Worm (Caenorhabditis elegans) whole organism, midembryonic: Measurements from ENCODE around the gene cest-24.

Experiments
- T22C8.4 ChIP-seq: fragments of 200-800 bp; sonication (Bioruptor generic); IDR thresholded peaks from 2 replicates; pipeline ENCODE4 v1.3.6; 2022; ENCODE audit warnings: missing genetic modification characterization, missing compliant biosample characterization
- cog-1 ChIP-seq: sonication (generic microtip); optimal IDR thresholded peaks from 2 replicates; lab custom pipeline; 2016; ENCODE audit warnings: missing genetic modification characterization, missing compliant biosample characterization
- flt-1 ChIP-seq: fragments of 200-800 bp; sonication (Bioruptor generic); IDR thresholded peaks from 2 replicates; pipeline ENCODE4 v1.3.6; 2022; ENCODE audit warnings: missing genetic modification characterization, missing compliant biosample characterization
- klf-2 ChIP-seq: fragments of 200-800 bp; sonication (Bioruptor generic); conservative IDR thresholded peaks from 2 replicates; pipeline ENCODE4 v1.3.6; 2022; ENCODE audit warnings: missing genetic modification reagents, missing genetic modification characterization, missing compliant biosample characterization
- med-1 ChIP-seq: sonication (generic microtip); optimal IDR thresholded peaks from 2 replicates; lab custom pipeline; 2017; ENCODE audit warnings: missing genetic modification characterization, mild to moderate bottlenecking, missing compliant biosample characterization, antibody characterized with exemption, missing genetic modification reagents; ENCODE audit not compliant: insufficient read depth
- ref-1 ChIP-seq: fragments of 200-800 bp; sonication (Bioruptor generic); conservative IDR thresholded peaks from 2 replicates; pipeline ENCODE4 v1.3.6; 2022; ENCODE audit warnings: missing genetic modification reagents, missing genetic modification characterization, missing compliant biosample characterization
- tab-1 ChIP-seq: fragments of 200-800 bp; sonication (Bioruptor generic); IDR thresholded peaks from 2 replicates; pipeline ENCODE4 v1.3.6; 2022; ENCODE audit warnings: missing genetic modification characterization, missing compliant biosample characterization
- ztf-23 ChIP-seq: fragments of 200-800 bp; sonication (Bioruptor generic); IDR thresholded peaks from 2 replicates; pipeline ENCODE4 v1.3.6; 2022; ENCODE audit warnings: missing genetic modification reagents, missing genetic modification characterization, missing compliant biosample characterization
- ztf-29 ChIP-seq: fragments of 200-800 bp; sonication (Bioruptor generic); IDR thresholded peaks from 2 replicates; pipeline ENCODE4 v1.3.6; 2022; ENCODE audit warnings: missing genetic modification reagents, missing genetic modification characterization, missing compliant biosample characterization

Gene cest-24

DNA sequence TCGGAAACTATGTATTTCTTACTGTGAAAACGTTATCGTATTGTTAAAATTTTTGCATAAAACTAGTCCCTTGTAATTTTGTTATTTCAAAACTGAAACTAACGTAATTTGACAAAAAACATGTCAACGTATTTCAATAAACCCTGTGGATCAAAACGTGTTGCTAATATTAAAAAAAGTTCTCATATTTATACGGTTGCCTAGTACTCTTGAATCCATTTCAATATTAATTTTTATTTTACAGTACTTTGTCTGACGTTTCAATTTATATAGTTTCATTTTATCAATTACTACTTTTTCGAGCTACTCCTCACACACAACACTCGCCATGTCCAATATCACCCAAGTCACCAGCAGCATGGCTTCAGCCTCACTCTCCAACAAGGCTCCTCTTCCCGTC, 13.3 kb upstream of the cest-24 start, which contains the start of gene sago-1:
Gene sago-1, plus strand, starts transcription at position 301 of the 400 bp plus-strand sequence.
- TF ChIP-seq ztf-23 (GFP tag; lab: Robert Waterston, UW): no peak
- TF ChIP-seq klf-2 (GFP tag; lab: Robert Waterston, UW): no peak
- TF ChIP-seq T22C8.4 (GFP tag; lab: Robert Waterston, UW): no peak
- TF ChIP-seq tab-1 (GFP tag; lab: Robert Waterston, UW): no peak
- TF ChIP-seq cog-1: no peak
- TF ChIP-seq ztf-29 (GFP tag; lab: Robert Waterston, UW): no peak
- TF ChIP-seq med-1: no peak
- TF ChIP-seq ref-1: no peak
- TF ChIP-seq flt-1 (GFP tag; lab: Robert Waterston, UW): no peak

DNA sequence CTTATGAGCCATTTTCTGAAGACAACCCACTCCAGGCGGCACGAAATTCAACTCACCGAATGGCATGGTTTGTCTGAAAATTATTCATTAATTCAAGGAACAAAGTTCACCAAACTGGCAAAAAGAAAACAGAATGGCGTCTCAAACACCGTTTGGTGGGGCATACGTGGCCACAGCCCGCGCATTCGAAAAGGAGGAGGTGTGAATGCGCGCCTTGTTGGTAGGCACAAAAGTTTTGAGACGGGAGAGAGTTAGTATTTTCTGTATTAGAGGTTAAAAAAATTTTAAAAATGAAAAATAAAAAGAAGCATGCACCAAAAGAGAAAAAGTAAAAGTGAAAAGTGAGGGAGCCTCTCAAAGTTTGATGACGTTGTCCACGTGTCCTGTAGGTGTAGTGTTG, 4.8 kb upstream of the cest-24 start:
- TF ChIP-seq cog-1 (no peak), tab-1 (GFP tag; lab: Robert Waterston, UW) (no peak), med-1 (no peak), T22C8.4 (GFP tag; lab: Robert Waterston, UW) (no peak), ztf-29 (GFP tag; lab: Robert Waterston, UW) (no peak), flt-1 (GFP tag; lab: Robert Waterston, UW) (no peak), klf-2 (GFP tag; lab: Robert Waterston, UW) (no peak), ztf-23 (GFP tag; lab: Robert Waterston, UW) (no peak), ref-1 (no peak)

DNA sequence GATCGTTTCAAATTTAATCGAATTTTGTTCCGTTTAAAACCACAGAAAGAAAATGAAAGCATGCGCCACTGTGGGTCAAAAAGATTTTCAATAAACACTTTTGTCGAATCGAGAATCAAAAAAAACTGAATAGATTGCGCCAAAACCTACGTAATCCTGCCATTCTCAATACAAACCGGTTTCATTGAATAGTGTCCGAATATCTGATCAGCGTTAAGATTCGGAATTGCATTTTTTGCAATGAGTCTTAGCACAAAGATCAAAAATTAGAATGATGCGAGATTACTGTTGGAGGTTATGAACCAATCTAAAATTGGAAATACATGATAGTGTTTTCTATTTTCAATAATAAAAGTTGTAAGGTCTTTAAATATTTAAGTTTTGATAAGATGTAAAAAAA, 1.2 kb downstream of the cest-24 start:
- TF ChIP-seq klf-2 (GFP tag; lab: Robert Waterston, UW) (no peak), med-1 (no peak), tab-1 (GFP tag; lab: Robert Waterston, UW) (no peak), ztf-23 (GFP tag; lab: Robert Waterston, UW) (no peak), ztf-29 (GFP tag; lab: Robert Waterston, UW) (no peak), cog-1 (no peak), T22C8.4 (GFP tag; lab: Robert Waterston, UW) (no peak), ref-1 (no peak), flt-1 (GFP tag; lab: Robert Waterston, UW) (no peak)

DNA sequence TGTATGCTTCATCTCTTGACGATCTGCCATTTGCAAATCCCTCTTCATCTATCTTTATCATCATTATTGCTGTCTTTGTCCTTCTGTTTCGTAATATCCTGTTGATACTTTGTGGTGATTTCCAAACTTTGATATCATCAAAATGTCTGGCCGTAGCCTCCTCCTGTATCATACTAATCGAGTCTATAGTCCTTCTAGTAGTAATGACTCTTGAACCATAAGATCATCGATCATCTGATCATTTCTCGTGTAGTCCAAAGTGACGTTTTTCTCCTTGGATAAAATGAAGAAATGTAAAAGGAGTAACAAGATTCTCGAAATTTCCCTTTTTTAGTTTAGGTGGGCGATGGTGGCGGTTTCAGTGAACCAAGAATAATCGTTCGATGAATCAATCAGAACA, 2.6 kb downstream of the cest-24 start:
- TF ChIP-seq ztf-29 (GFP tag; lab: Robert Waterston, UW) (no peak), med-1 (no peak), ref-1 (no peak), T22C8.4 (GFP tag; lab: Robert Waterston, UW) (no peak), ztf-23 (GFP tag; lab: Robert Waterston, UW) (no peak), flt-1 (GFP tag; lab: Robert Waterston, UW) (no peak), cog-1 (no peak), tab-1 (GFP tag; lab: Robert Waterston, UW) (no peak), klf-2 (GFP tag; lab: Robert Waterston, UW) (no peak)

DNA sequence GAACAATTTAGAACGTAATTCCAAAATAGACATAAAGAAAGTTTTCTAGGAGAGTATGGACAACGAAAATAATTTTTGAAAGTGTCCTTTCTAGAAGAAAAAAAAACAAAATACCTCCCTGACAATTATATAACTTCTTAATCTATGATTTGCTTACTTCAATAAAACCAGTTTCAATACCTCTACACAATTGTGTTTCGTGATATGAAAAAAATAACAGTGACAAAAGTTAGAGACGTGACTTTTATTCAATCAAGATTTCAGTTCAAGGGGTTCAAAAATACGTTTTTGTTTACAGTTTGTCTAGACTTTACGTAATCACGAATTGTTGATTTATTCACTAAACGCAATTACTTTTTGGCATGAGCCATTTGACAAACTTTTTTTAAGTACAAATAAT, 4.5 kb downstream of the cest-24 start:
- TF ChIP-seq med-1: no peak
- no peak for TF ChIP-seq ref-1
- no peak for TF ChIP-seq tab-1 (GFP tag; lab: Robert Waterston, UW)
- TF ChIP-seq klf-2 (GFP tag; lab: Robert Waterston, UW): no peak
- TF ChIP-seq T22C8.4 (GFP tag; lab: Robert Waterston, UW): no peak
- TF ChIP-seq cog-1: no peak
- no peak for TF ChIP-seq ztf-23 (GFP tag; lab: Robert Waterston, UW)
- TF ChIP-seq flt-1 (GFP tag; lab: Robert Waterston, UW): no peak
- TF ChIP-seq ztf-29 (GFP tag; lab: Robert Waterston, UW): no peak

DNA sequence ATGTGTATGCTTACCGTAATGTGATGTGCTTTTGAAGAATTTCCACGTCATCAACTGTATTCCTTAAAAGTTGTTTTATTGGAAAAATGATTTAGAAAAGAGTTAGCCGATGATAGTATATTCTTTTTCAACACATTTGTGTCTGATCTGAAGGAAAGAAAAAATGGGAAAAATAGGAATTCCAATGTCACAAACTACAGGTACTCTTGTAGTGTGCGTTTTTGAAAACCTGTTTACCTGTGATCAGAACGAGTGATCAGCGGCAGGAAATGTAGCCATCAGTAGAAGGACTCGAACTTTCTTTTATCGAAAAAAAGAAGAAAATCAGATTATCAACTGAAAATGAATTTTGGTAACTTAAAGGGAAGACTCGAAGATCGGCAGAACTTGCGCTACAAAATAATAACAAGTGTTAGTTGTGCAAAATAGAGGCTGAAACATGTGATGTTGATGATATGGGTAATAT, 5.0 kb downstream of the cest-24 start, which contains the start of gene T28C12.15:
Gene T28C12.15, minus strand, starts transcription at position 51 of the 466 bp plus-strand sequence.
- no peak for TF ChIP-seq ztf-23 (GFP tag; lab: Robert Waterston, UW)
- TF ChIP-seq T22C8.4 (GFP tag; lab: Robert Waterston, UW): no peak
- TF ChIP-seq cog-1: no peak
- no peak for TF ChIP-seq klf-2 (GFP tag; lab: Robert Waterston, UW)

DNA sequence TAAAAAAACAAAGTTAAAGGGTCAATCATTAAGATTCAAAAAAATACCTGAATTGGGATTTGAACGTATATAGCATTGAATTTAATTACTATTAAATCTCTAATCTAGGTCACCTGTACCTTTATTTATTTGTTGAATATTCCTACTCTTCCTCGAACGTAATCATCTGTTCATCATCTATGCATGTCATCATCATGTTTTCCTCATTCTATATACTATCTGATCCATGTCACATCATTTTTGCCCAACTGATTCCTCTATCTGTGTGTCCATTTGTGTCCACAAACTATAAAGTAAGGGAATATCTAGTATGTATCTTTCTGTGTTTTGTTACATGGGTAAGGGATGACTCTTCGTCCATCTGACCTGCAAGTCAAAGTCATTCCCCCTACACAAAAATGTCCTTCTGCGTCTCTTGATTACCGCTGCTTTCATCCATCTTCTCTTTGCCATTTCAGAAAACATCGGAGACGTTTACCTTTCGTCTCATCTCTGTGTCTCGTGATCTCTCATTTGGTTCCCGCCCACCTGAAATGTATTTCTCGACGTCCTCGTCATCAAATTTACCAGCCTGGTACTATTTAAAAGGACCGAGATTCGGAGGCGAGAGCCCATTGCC, 6.1 kb downstream of the cest-24 start:
- TF ChIP-seq flt-1 (GFP tag; lab: Robert Waterston, UW): no peak
- no peak for TF ChIP-seq ztf-23 (GFP tag; lab: Robert Waterston, UW)
- TF ChIP-seq tab-1 (GFP tag; lab: Robert Waterston, UW): no peak
- no peak for TF ChIP-seq ref-1
- no peak for TF ChIP-seq ztf-29 (GFP tag; lab: Robert Waterston, UW)
- no peak for TF ChIP-seq med-1
- TF ChIP-seq cog-1: no peak
- TF ChIP-seq T22C8.4 (GFP tag; lab: Robert Waterston, UW): no peak
- no peak for TF ChIP-seq klf-2 (GFP tag; lab: Robert Waterston, UW)

DNA sequence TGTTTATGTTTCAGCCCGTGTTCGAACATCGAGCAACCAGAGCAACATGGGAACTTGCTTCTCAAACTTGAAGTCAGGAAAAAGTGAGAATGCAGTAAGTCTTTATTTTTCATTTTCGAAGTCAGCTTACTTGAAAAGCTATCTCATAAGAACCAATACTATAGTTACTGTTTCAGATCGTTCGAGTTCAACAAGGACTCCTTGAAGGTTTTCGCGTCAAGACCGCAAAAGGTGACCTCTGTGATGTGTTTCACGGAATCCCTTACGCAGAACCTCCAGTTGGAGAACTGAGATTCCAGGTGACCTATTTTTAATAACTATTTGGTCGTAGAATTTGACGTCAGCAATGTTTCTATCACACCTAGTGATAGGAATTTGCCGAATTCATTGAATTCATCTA, 6.9 kb downstream of the cest-24 start:
- TF ChIP-seq tab-1 (GFP tag; lab: Robert Waterston, UW) (no peak), klf-2 (GFP tag; lab: Robert Waterston, UW) (no peak), cog-1 (no peak), T22C8.4 (GFP tag; lab: Robert Waterston, UW) (no peak), ref-1 (no peak), flt-1 (GFP tag; lab: Robert Waterston, UW) (no peak), ztf-29 (GFP tag; lab: Robert Waterston, UW) (no peak), med-1 (no peak), ztf-23 (GFP tag; lab: Robert Waterston, UW) (no peak)

DNA sequence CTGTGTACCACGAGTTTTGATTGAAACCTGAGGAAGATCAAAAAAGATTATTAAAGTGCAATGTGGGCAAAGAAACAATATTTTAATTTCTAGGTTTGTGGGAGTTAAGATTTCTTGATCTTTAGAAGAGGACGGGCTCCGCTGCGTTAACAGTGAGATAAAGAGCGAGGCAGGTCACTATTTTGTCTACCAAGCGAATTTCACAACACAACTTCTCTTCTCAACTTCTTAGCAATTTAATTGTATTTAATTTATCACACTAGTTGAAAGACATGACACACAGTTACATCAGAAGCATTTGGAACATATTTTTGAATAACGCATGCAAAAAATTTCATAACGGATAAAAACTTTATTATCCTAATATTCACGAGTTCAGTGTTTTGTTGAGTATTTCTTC, 9.7 kb downstream of the cest-24 start:
- TF ChIP-seq ztf-23 (GFP tag; lab: Robert Waterston, UW) (no peak), cog-1 (no peak), T22C8.4 (GFP tag; lab: Robert Waterston, UW) (no peak), med-1 (no peak), tab-1 (GFP tag; lab: Robert Waterston, UW) (no peak), ref-1 (no peak), klf-2 (GFP tag; lab: Robert Waterston, UW) (no peak), flt-1 (GFP tag; lab: Robert Waterston, UW) (no peak), ztf-29 (GFP tag; lab: Robert Waterston, UW) (no peak)

DNA sequence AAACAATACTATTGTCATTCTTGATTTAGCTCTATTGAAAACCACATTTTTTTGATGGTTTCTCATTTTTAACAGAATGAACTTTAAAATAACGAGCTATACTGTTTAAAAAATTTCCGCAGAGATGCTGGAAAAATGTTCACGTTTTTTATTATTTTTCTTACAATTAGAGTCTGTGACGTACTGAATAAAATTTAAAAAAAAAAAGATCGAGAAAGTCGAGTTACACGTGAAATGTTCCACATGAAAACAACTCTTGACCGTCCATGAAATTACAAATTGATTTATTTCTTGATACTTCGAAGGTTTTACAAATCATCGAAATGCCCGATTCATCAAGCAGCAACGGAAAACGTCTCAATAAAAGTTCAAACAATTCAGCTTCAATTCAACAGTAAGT, 10.2 kb downstream of the cest-24 start, which contains the start of gene fbxa-202:
Gene fbxa-202, plus strand, starts transcription at position 301 of the 400 bp plus-strand sequence.
- TF ChIP-seq T22C8.4 (GFP tag; lab: Robert Waterston, UW): no peak
- no peak for TF ChIP-seq ztf-29 (GFP tag; lab: Robert Waterston, UW)
- no peak for TF ChIP-seq cog-1
- no peak for TF ChIP-seq med-1
- no peak for TF ChIP-seq flt-1 (GFP tag; lab: Robert Waterston, UW)
- TF ChIP-seq tab-1 (GFP tag; lab: Robert Waterston, UW): no peak
- no peak for TF ChIP-seq ztf-23 (GFP tag; lab: Robert Waterston, UW)
- no peak for TF ChIP-seq ref-1
- no peak for TF ChIP-seq klf-2 (GFP tag; lab: Robert Waterston, UW)
